Worm (Caenorhabditis elegans) whole organism, L1 larva: Measurements from ENCODE around the gene dmsr-6.
A peak's percentile ranks its signal among the peaks of the same experiment; 100 is the strongest.

ENCODE experiments used
- F16B12.6 ChIP-seq: fragments of 150-350 bp; optimal IDR thresholded peaks from 2 replicates; lab custom pipeline; 2014; ENCODE audit warnings: missing biosample characterization, missing genetic modification characterization
- Y116A8C.19 ChIP-seq: sonication (generic microtip); optimal IDR thresholded peaks from 2 replicates; lab custom pipeline; 2016; ENCODE audit warnings: missing compliant biosample characterization, missing genetic modification characterization, borderline replicate concordance
- aha-1 ChIP-seq: fragments of 150-350 bp; optimal IDR thresholded peaks from 2 replicates; lab custom pipeline; 2014; ENCODE audit warnings: missing biosample characterization, missing genetic modification characterization
- ceh-8 ChIP-seq: fragments of 200-800 bp; sonication (Bioruptor generic); optimal IDR thresholded peaks from 2 replicates; lab custom pipeline; 2018; ENCODE audit warnings: mild to moderate bottlenecking, missing genetic modification characterization, moderate library complexity, missing compliant biosample characterization
- ceh-82 ChIP-seq, 3 experiments: fragments of 150-350 bp in 1 of 3; sonication (generic microtip) in 2 of 3; optimal IDR thresholded peaks; 2 replicates each; lab custom pipeline; 2014 to 2017; ENCODE audit warnings: missing biosample characterization in 3 of 3, missing genetic modification characterization in 3 of 3
- dpl-1 ChIP-seq, 3 experiments: fragments of 150-350 bp in 2 of 3; sonication (generic microtip) in 1 of 3; optimal IDR thresholded peaks; 2 replicates each; lab custom pipeline; 2014 to 2017; ENCODE audit warnings: missing biosample characterization in 3 of 3, missing genetic modification characterization in 3 of 3, missing genetic modification reagents in 3 of 3
- dsc-1 ChIP-seq: sonication (generic microtip); optimal IDR thresholded peaks from 2 replicates; lab custom pipeline; 2016; ENCODE audit warnings: mild to moderate bottlenecking, missing genetic modification characterization, missing compliant biosample characterization
- efl-1 ChIP-seq, 4 experiments: fragments of 150-350 bp; optimal IDR thresholded peaks in 3 of 4; peaks in 1 of 4; 1 replicate in 1 of 4; 2 replicates in 3 of 4; lab custom pipeline; 2014; ENCODE audit warnings: missing biosample characterization in 2 of 4, missing genetic modification characterization in 2 of 4, missing genetic modification reagents in 2 of 4
- egl-13 ChIP-seq: sonication (generic microtip); optimal IDR thresholded peaks from 2 replicates; lab custom pipeline; 2016; ENCODE audit warnings: missing genotype, missing genetic modification reagents, missing genetic modification characterization, missing compliant biosample characterization
- elt-3 ChIP-seq, 6 experiments: fragments of 150-350 bp in 1 of 6; sonication (generic microtip); optimal IDR thresholded peaks; 2 replicates each; lab custom pipeline; 2017 to 2018; ENCODE audit warnings: missing biosample characterization in 6 of 6, missing genetic modification characterization in 6 of 6, inconsistent platforms in 1 of 6
- fkh-8 ChIP-seq: sonication (generic microtip); optimal IDR thresholded peaks from 2 replicates; lab custom pipeline; 2016; ENCODE audit warnings: mild to moderate bottlenecking, missing genetic modification characterization, missing compliant biosample characterization
- hlh-17 ChIP-seq: fragments of 200-800 bp; sonication (Bioruptor generic); optimal IDR thresholded peaks from 2 replicates; lab custom pipeline; 2018; ENCODE audit warnings: missing genetic modification characterization, mild to moderate bottlenecking, missing compliant biosample characterization, moderate library complexity, borderline replicate concordance
- hpl-2 ChIP-seq: fragments of 150-350 bp; optimal IDR thresholded peaks from 2 replicates; lab custom pipeline; 2014; ENCODE audit warnings: missing biosample characterization, missing genetic modification reagents, missing genetic modification characterization
- jun-1 ChIP-seq: fragments of 150-350 bp; optimal IDR thresholded peaks from 2 replicates; lab custom pipeline; 2014; ENCODE audit warnings: missing biosample characterization, missing genetic modification reagents, missing genetic modification characterization
- lin-14 ChIP-seq: fragments of 200-800 bp; sonication (Bioruptor generic); optimal IDR thresholded peaks from 2 replicates; lab custom pipeline; 2018; ENCODE audit warnings: mild to moderate bottlenecking, missing genetic modification characterization, moderate library complexity, missing compliant biosample characterization
- lin-35 ChIP-seq, 2 experiments: fragments of 150-350 bp; optimal IDR thresholded peaks; 2 replicates each; lab custom pipeline; 2014; ENCODE audit warnings: missing biosample characterization in 2 of 2, missing genetic modification characterization in 2 of 2, missing genetic modification reagents in 2 of 2
- lin-39 ChIP-seq: fragments of 150-350 bp; optimal IDR thresholded peaks from 2 replicates; lab custom pipeline; 2014; ENCODE audit warnings: missing biosample characterization, missing genetic modification reagents, missing genetic modification characterization
- lir-3 ChIP-seq: sonication (generic microtip); optimal IDR thresholded peaks from 2 replicates; lab custom pipeline; 2016; ENCODE audit warnings: mild to moderate bottlenecking, missing genetic modification characterization, moderate library complexity, missing compliant biosample characterization; ENCODE audit not compliant: poor library complexity
- mef-2 ChIP-seq: fragments of 150-350 bp; optimal IDR thresholded peaks from 2 replicates; lab custom pipeline; 2014; ENCODE audit warnings: missing biosample characterization, missing genetic modification characterization
- mep-1 ChIP-seq: fragments of 150-350 bp; optimal IDR thresholded peaks from 2 replicates; lab custom pipeline; 2014; ENCODE audit warnings: missing biosample characterization, missing genetic modification characterization
- nhr-19 ChIP-seq: fragments of 200-800 bp; sonication (Bioruptor generic); conservative IDR thresholded peaks from 2 replicates; pipeline ENCODE4 v1.3.6; 2022; ENCODE audit warnings: missing genetic modification characterization, missing compliant biosample characterization
- nhr-28 ChIP-seq: fragments of 150-350 bp; optimal IDR thresholded peaks from 2 replicates; lab custom pipeline; 2014; ENCODE audit warnings: missing biosample characterization, missing genetic modification characterization
- nhr-47 ChIP-seq: sonication (generic microtip); optimal IDR thresholded peaks from 2 replicates; lab custom pipeline; 2016; ENCODE audit warnings: mild to moderate bottlenecking, missing genetic modification characterization, moderate library complexity, missing compliant biosample characterization
- nhr-77 ChIP-seq: fragments of 150-350 bp; optimal IDR thresholded peaks from 2 replicates; lab custom pipeline; 2014; ENCODE audit warnings: missing biosample characterization, missing genetic modification characterization
- nhr-84 ChIP-seq: sonication (generic microtip); optimal IDR thresholded peaks from 2 replicates; lab custom pipeline; 2017; ENCODE audit warnings: missing biosample characterization, missing genetic modification characterization
- nhr-90 ChIP-seq: sonication (generic microtip); optimal IDR thresholded peaks from 2 replicates; lab custom pipeline; 2016; ENCODE audit warnings: mild to moderate bottlenecking, missing genetic modification characterization, missing compliant biosample characterization; ENCODE audit not compliant: poor library complexity
- pag-3 ChIP-seq: sonication (generic microtip); optimal IDR thresholded peaks from 2 replicates; lab custom pipeline; 2017; ENCODE audit warnings: missing genetic modification characterization, mild to moderate bottlenecking, missing compliant biosample characterization, antibody characterized with exemption, borderline replicate concordance; ENCODE audit not compliant: insufficient read depth
- pax-3 ChIP-seq: fragments of 200-800 bp; sonication (Bioruptor generic); optimal IDR thresholded peaks from 2 replicates; lab custom pipeline; 2018; ENCODE audit warnings: mild to moderate bottlenecking, missing genetic modification characterization, moderate library complexity, missing compliant biosample characterization
- sox-4 ChIP-seq: sonication (generic microtip); optimal IDR thresholded peaks from 2 replicates; lab custom pipeline; 2016; ENCODE audit warnings: missing genetic modification characterization, missing compliant biosample characterization
- sptf-1 ChIP-seq: fragments of 150-350 bp; optimal IDR thresholded peaks from 2 replicates; lab custom pipeline; 2014; ENCODE audit warnings: missing biosample characterization, missing genetic modification characterization
- sup-37 ChIP-seq: fragments of 200-800 bp; sonication (Bioruptor generic); optimal IDR thresholded peaks from 2 replicates; lab custom pipeline; 2018; ENCODE audit warnings: mild to moderate bottlenecking, missing genetic modification characterization, missing compliant biosample characterization
- swsn-7 ChIP-seq: sonication (generic microtip); optimal IDR thresholded peaks from 2 replicates; lab custom pipeline; 2016; ENCODE audit warnings: missing genetic modification characterization, missing compliant biosample characterization
- unc-30 ChIP-seq: sonication (generic microtip); optimal IDR thresholded peaks from 2 replicates; lab custom pipeline; 2017; ENCODE audit warnings: missing biosample characterization, missing genetic modification characterization
- unc-62 ChIP-seq: fragments of 150-350 bp; optimal IDR thresholded peaks from 2 replicates; lab custom pipeline; 2014; ENCODE audit warnings: missing biosample characterization, missing genetic modification reagents, missing genetic modification characterization
- unc-98 ChIP-seq: fragments of 200-800 bp; sonication (Bioruptor generic); IDR thresholded peaks from 2 replicates; pipeline ENCODE4 v1.3.6; 2022; ENCODE audit warnings: missing genetic modification characterization, missing compliant biosample characterization
- xbp-1 ChIP-seq: sonication (generic microtip); optimal IDR thresholded peaks from 2 replicates; lab custom pipeline; 2016; ENCODE audit warnings: missing genetic modification characterization, missing compliant biosample characterization
- zip-4 ChIP-seq: fragments of 200-800 bp; sonication (Bioruptor generic); optimal IDR thresholded peaks from 2 replicates; lab custom pipeline; 2018; ENCODE audit warnings: mild to moderate bottlenecking, missing genetic modification characterization, moderate library complexity, missing compliant biosample characterization

dmsr-6 gene

ce11 chrII:14415427-14415826 is 40.0 kb upstream of the dmsr-6 start:
- no peak for TF ChIP-seq mep-1
- no peak for TF ChIP-seq ceh-82 (tag; optimal IDR thresholded peaks at IDR 0.05; lab: Kevin White, UChicago)
- TF ChIP-seq nhr-84 (tag; lab: Kevin White, UChicago): no peak
- TF ChIP-seq F16B12.6: no peak
- TF ChIP-seq sptf-1 (tag; lab: Kevin White, UChicago): no peak
- no peak for TF ChIP-seq elt-3 (tag; optimal IDR thresholded peaks at IDR 0.05; lab: Kevin White, UChicago)
- no peak for TF ChIP-seq nhr-77 (tag; lab: Kevin White, UChicago)
- no peak for TF ChIP-seq lin-35 (GFP tag; optimal IDR thresholded peaks at IDR 0.05; lab: Kevin White, UChicago)
- TF ChIP-seq pag-3: no peak
- no peak for TF ChIP-seq nhr-47 (tag; lab: Kevin White, UChicago)
- TF ChIP-seq egl-13 (tag; lab: Kevin White, UChicago): no peak

ce11 chrII:14416988-14417387 is 38.4 kb upstream of the dmsr-6 start:
- TF ChIP-seq ceh-8 (GFP tag; lab: Kevin White, UChicago) (no peak), efl-1 (optimal IDR thresholded peaks at IDR 0.05; lab: Kevin White, UChicago) (no peak), efl-1 (GFP tag; optimal IDR thresholded peaks at IDR 0.05 in 1 of 2; lab: Kevin White, UChicago) (peak in 1 of 2 experiments; percentile 56)

ce11 chrII:14424791-14425190 is 30.6 kb upstream of the dmsr-6 start, which contains the start of gene plx-2:
Gene plx-2 (minus strand): TSS chrII:14424891.
- TF ChIP-seq pag-3 (no peak), lin-39 (no peak), sup-37 (GFP tag; lab: Kevin White, UChicago) (no peak), sox-4 (no peak), unc-62 (GFP tag; lab: Kevin White, UChicago) (no peak), nhr-47 (tag; lab: Kevin White, UChicago) (no peak), unc-98 (no peak), elt-3 (tag; optimal IDR thresholded peaks at IDR 0.05; lab: Kevin White, UChicago) (no peak), F16B12.6 (no peak), dpl-1 (GFP tag; optimal IDR thresholded peaks at IDR 0.05; lab: Kevin White, UChicago) (no peak), hpl-2 (GFP tag; lab: Kevin White, UChicago) (no peak), fkh-8 (tag; lab: Kevin White, UChicago) (no peak), pax-3 (tag; lab: Kevin White, UChicago) (no peak), aha-1 (tag; lab: Kevin White, UChicago) (no peak)

ce11 chrII:14427714-14428113 is 27.7 kb upstream of the dmsr-6 start:
- TF ChIP-seq nhr-28 (tag; lab: Kevin White, UChicago) (no peak), aha-1 (tag; lab: Kevin White, UChicago) (no peak), xbp-1 (tag; lab: Kevin White, UChicago) (no peak), swsn-7 (no peak), Y116A8C.19 (tag; lab: Kevin White, UChicago) (no peak), unc-30 (tag; lab: Kevin White, UChicago) (peak; percentile 52), lin-14 (GFP tag; lab: Kevin White, UChicago) (peak; percentile 56), mef-2 (tag; lab: Kevin White, UChicago) (no peak)
- TF ChIP-seq, all 84 proteins: peak for 2

ce11 chrII:14428834-14429233 is 26.6 kb upstream of the dmsr-6 start:
- no peak for TF ChIP-seq jun-1
- TF ChIP-seq elt-3 (tag; optimal IDR thresholded peaks at IDR 0.05; lab: Kevin White, UChicago): no peak
- TF ChIP-seq hpl-2 (GFP tag; lab: Kevin White, UChicago): no peak
- no peak for TF ChIP-seq nhr-19 (GFP tag; lab: Robert Waterston, UW)
- no peak for TF ChIP-seq efl-1 (optimal IDR thresholded peaks at IDR 0.05; lab: Kevin White, UChicago)
- TF ChIP-seq efl-1 (GFP tag; optimal IDR thresholded peaks at IDR 0.05 in 1 of 2; lab: Kevin White, UChicago): no peak
- no peak for TF ChIP-seq hlh-17 (GFP tag; lab: Kevin White, UChicago)
- TF ChIP-seq zip-4: no peak
- no peak for TF ChIP-seq lir-3
- no peak for TF ChIP-seq dsc-1
- no peak for TF ChIP-seq nhr-90 (tag; lab: Kevin White, UChicago)
